Worm (Caenorhabditis elegans) whole organism, L4 larva: ENCODE measurements around the gene C18G1.9.

Source experiments
- F37D6.2 ChIP-seq: sonication (generic microtip); optimal IDR thresholded peaks from 2 replicates; lab custom pipeline; 2016; ENCODE audit warnings: mild to moderate bottlenecking, missing genetic modification characterization, missing compliant biosample characterization
- F44E2.7 ChIP-seq: fragments of 200-800 bp; sonication (Bioruptor generic); IDR thresholded peaks from 2 replicates; pipeline ENCODE4 v2.1.2; 2022; ENCODE audit warnings: missing genetic modification characterization, missing compliant biosample characterization
- Y48G9A.11 ChIP-seq: fragments of 200-800 bp; sonication (Bioruptor generic); IDR thresholded peaks from 2 replicates; pipeline ENCODE4 v1.3.6; 2022; ENCODE audit warnings: missing genetic modification reagents, missing genetic modification characterization, missing compliant biosample characterization
- Y5F2A.4 ChIP-seq: fragments of 200-800 bp; sonication (Bioruptor generic); optimal IDR thresholded peaks from 2 replicates; lab custom pipeline; 2018; ENCODE audit warnings: mild to moderate bottlenecking, missing genetic modification characterization, missing compliant biosample characterization
- Y75B8A.6 ChIP-seq: fragments of 200-800 bp; sonication (Bioruptor generic); IDR thresholded peaks from 2 replicates; pipeline ENCODE4 v1.3.6; 2022; ENCODE audit warnings: missing genetic modification reagents, missing genetic modification characterization, missing compliant biosample characterization
- ZK546.5 ChIP-seq, 2 experiments: sonication (generic microtip); optimal IDR thresholded peaks; 2 replicates each; lab custom pipeline; 2017; ENCODE audit warnings: missing biosample characterization in 2 of 2, missing genetic modification characterization in 2 of 2
- aha-1 ChIP-seq: fragments of 150-350 bp; peaks from one replicate; lab custom pipeline; 2014; ENCODE audit warnings: missing biosample characterization, missing genetic modification characterization
- attf-4 ChIP-seq: sonication (generic microtip); optimal IDR thresholded peaks from 3 replicates; lab custom pipeline; 2017; ENCODE audit warnings: missing biosample characterization, missing genetic modification characterization
- ceh-20 ChIP-seq: fragments of 200-800 bp; sonication (Bioruptor generic); IDR thresholded peaks from 2 replicates; pipeline ENCODE4 v1.3.6; 2022; ENCODE audit warnings: missing genetic modification reagents, missing genetic modification characterization, missing compliant biosample characterization
- ceh-44 ChIP-seq: fragments of 200-800 bp; sonication (Bioruptor generic); IDR thresholded peaks from 2 replicates; pipeline ENCODE4 v1.3.6; 2022; ENCODE audit warnings: missing genetic modification reagents, missing genetic modification characterization, missing compliant biosample characterization
- ceh-82 ChIP-seq: sonication (generic microtip); optimal IDR thresholded peaks from 2 replicates; lab custom pipeline; 2017; ENCODE audit warnings: missing biosample characterization, missing genetic modification characterization
- ces-1 ChIP-seq: fragments of 150-350 bp; sonication (generic microtip); optimal IDR thresholded peaks from 4 replicates; lab custom pipeline; 2014; ENCODE audit warnings: missing biosample characterization, missing genetic modification reagents, missing genetic modification characterization
- ctbp-1 ChIP-seq: fragments of 200-800 bp; sonication (Bioruptor generic); IDR thresholded peaks from 2 replicates; pipeline ENCODE4 v1.3.6; 2022; ENCODE audit warnings: missing genetic modification reagents, missing genetic modification characterization, missing compliant biosample characterization
- daf-16 ChIP-seq, 3 experiments: sonication (generic microtip); optimal IDR thresholded peaks; 2 replicates each; lab custom pipeline; 2016 to 2017; ENCODE audit warnings: missing genetic modification characterization in 3 of 3, missing genetic modification reagents in 3 of 3, mild to moderate bottlenecking in 2 of 3, missing compliant biosample characterization in 2 of 3, missing biosample characterization in 1 of 3, moderate library complexity in 1 of 3
- daf-19 ChIP-seq: fragments of 200-800 bp; sonication (Bioruptor generic); conservative IDR thresholded peaks from 2 replicates; pipeline ENCODE4 v1.3.6; 2022; ENCODE audit warnings: missing genetic modification characterization, missing compliant biosample characterization
- daf-8 ChIP-seq: fragments of 200-800 bp; sonication (Bioruptor generic); IDR thresholded peaks from 2 replicates; pipeline ENCODE4 v1.3.6; 2022; ENCODE audit warnings: missing genetic modification characterization, missing compliant biosample characterization
- dmd-9 ChIP-seq: fragments of 200-800 bp; sonication (Bioruptor generic); IDR thresholded peaks from 2 replicates; pipeline ENCODE4 v1.3.6; 2022; ENCODE audit warnings: missing genetic modification reagents, missing genetic modification characterization, missing compliant biosample characterization
- dpl-1 ChIP-seq: fragments of 150-350 bp; optimal IDR thresholded peaks from 2 replicates; lab custom pipeline; 2014; ENCODE audit warnings: missing biosample characterization, missing genetic modification reagents, missing genetic modification characterization
- duxl-1 ChIP-seq: sonication (generic microtip); optimal IDR thresholded peaks from 2 replicates; lab custom pipeline; 2016; ENCODE audit warnings: mild to moderate bottlenecking, missing genetic modification characterization, moderate library complexity, missing compliant biosample characterization; ENCODE audit not compliant: poor library complexity
- hif-1 ChIP-seq, 2 experiments: sonication (generic microtip); optimal IDR thresholded peaks; 2 replicates each; lab custom pipeline; 2016 to 2017; ENCODE audit warnings: missing compliant biosample characterization in 2 of 2, missing genetic modification characterization in 2 of 2, missing genetic modification reagents in 2 of 2, missing genotype in 2 of 2, mild to moderate bottlenecking in 1 of 2
- hlh-11 ChIP-seq: fragments of 200-800 bp; sonication (Bioruptor generic); optimal IDR thresholded peaks from 2 replicates; lab custom pipeline; 2018; ENCODE audit warnings: mild to moderate bottlenecking, missing genetic modification characterization, missing compliant biosample characterization
- hlh-30 ChIP-seq: sonication (generic microtip); optimal IDR thresholded peaks from 2 replicates; lab custom pipeline; 2017; ENCODE audit warnings: antibody characterized with exemption, mild to moderate bottlenecking, missing genetic modification characterization, missing compliant biosample characterization; ENCODE audit not compliant: insufficient read depth
- lin-1 ChIP-seq: fragments of 200-800 bp; sonication (Bioruptor generic); IDR thresholded peaks from 2 replicates; pipeline ENCODE4 v1.3.6; 2022; ENCODE audit warnings: missing genetic modification reagents, missing genetic modification characterization, missing compliant biosample characterization
- lin-13 ChIP-seq: fragments of 150-350 bp; optimal IDR thresholded peaks from 2 replicates; lab custom pipeline; 2014; ENCODE audit warnings: missing biosample characterization, missing genetic modification reagents, missing genetic modification characterization
- lin-38 ChIP-seq: fragments of 200-800 bp; sonication (Bioruptor generic); IDR thresholded peaks from 2 replicates; pipeline ENCODE4 v1.3.6; 2022; ENCODE audit warnings: missing genetic modification reagents, missing genetic modification characterization, missing compliant biosample characterization
- lin-39 ChIP-seq: fragments of 150-350 bp; optimal IDR thresholded peaks from 2 replicates; lab custom pipeline; 2014; ENCODE audit warnings: missing biosample characterization, missing genetic modification reagents, missing genetic modification characterization
- lsy-2 ChIP-seq, 2 experiments: fragments of 150-350 bp in 1 of 2; sonication (generic microtip) in 1 of 2; optimal IDR thresholded peaks; 2 replicates each; lab custom pipeline; 2014 to 2017; ENCODE audit warnings: missing biosample characterization in 2 of 2, missing genetic modification characterization in 2 of 2
- mdt-29 ChIP-seq: fragments of 200-800 bp; sonication (Bioruptor generic); IDR thresholded peaks from 2 replicates; pipeline ENCODE4 v1.3.6; 2022; ENCODE audit warnings: missing genetic modification reagents, missing genetic modification characterization, missing compliant biosample characterization
- mep-1 ChIP-seq: fragments of 150-350 bp; sonication (generic microtip); optimal IDR thresholded peaks from 3 replicates; lab custom pipeline; 2014; ENCODE audit warnings: missing biosample characterization, missing genetic modification characterization
- mxl-2 ChIP-seq: fragments of 200-800 bp; sonication (Bioruptor generic); conservative IDR thresholded peaks from 2 replicates; pipeline ENCODE4 v1.3.6; 2022; ENCODE audit warnings: missing genetic modification reagents, missing genetic modification characterization, missing compliant biosample characterization
- nhr-11 ChIP-seq: fragments of 150-350 bp; optimal IDR thresholded peaks from 2 replicates; lab custom pipeline; 2014; ENCODE audit warnings: missing biosample characterization, missing genetic modification characterization
- nhr-77 ChIP-seq: fragments of 150-350 bp; optimal IDR thresholded peaks from 2 replicates; lab custom pipeline; 2014; ENCODE audit warnings: missing biosample characterization, missing genetic modification characterization
- rbr-2 ChIP-seq: sonication (generic microtip); optimal IDR thresholded peaks from 2 replicates; lab custom pipeline; 2016; ENCODE audit warnings: missing genotype, missing genetic modification characterization, missing compliant biosample characterization
- saeg-2 ChIP-seq: fragments of 200-800 bp; sonication (Bioruptor generic); IDR thresholded peaks from 2 replicates; pipeline ENCODE4 v1.3.6; 2022; ENCODE audit warnings: missing genetic modification reagents, missing genetic modification characterization, missing compliant biosample characterization
- sdz-12 ChIP-seq: fragments of 200-800 bp; sonication (Bioruptor generic); optimal IDR thresholded peaks from 2 replicates; lab custom pipeline; 2018; ENCODE audit warnings: mild to moderate bottlenecking, missing genetic modification characterization, missing compliant biosample characterization
- set-16 ChIP-seq: fragments of 200-800 bp; sonication (Bioruptor generic); IDR thresholded peaks from 2 replicates; pipeline ENCODE4 v1.3.6; 2022; ENCODE audit warnings: missing genetic modification reagents, missing genetic modification characterization, missing compliant biosample characterization
- spr-1 ChIP-seq: sonication (generic microtip); optimal IDR thresholded peaks from 2 replicates; lab custom pipeline; 2016; ENCODE audit warnings: mild to moderate bottlenecking, missing genetic modification characterization, missing compliant biosample characterization
- spr-3 ChIP-seq: fragments of 200-800 bp; sonication (Bioruptor generic); optimal IDR thresholded peaks from 2 replicates; lab custom pipeline; 2018; ENCODE audit warnings: mild to moderate bottlenecking, missing genetic modification characterization, missing compliant biosample characterization
- unc-39 ChIP-seq: sonication (generic microtip); optimal IDR thresholded peaks from 2 replicates; lab custom pipeline; 2017; ENCODE audit warnings: missing biosample characterization, missing genetic modification characterization
- unc-62 ChIP-seq, 3 experiments: fragments of 150-350 bp in 1 of 3; sonication (generic microtip); optimal IDR thresholded peaks in 2 of 3; peaks in 1 of 3; 1 replicate in 1 of 3; 2 replicates in 2 of 3; lab custom pipeline; 2014 to 2017; ENCODE audit warnings: missing biosample characterization in 3 of 3, missing genetic modification characterization in 3 of 3, missing genetic modification reagents in 3 of 3, missing genotype in 1 of 3
- zag-1 ChIP-seq: fragments of 150-350 bp; optimal IDR thresholded peaks from 2 replicates; lab custom pipeline; 2014; ENCODE audit warnings: missing biosample characterization, missing genetic modification characterization
- zfp-2 ChIP-seq: sonication (generic microtip); optimal IDR thresholded peaks from 2 replicates; lab custom pipeline; 2016; ENCODE audit warnings: mild to moderate bottlenecking, missing genetic modification characterization, missing compliant biosample characterization
- zip-2 ChIP-seq: fragments of 150-350 bp; optimal IDR thresholded peaks from 2 replicates; lab custom pipeline; 2014; ENCODE audit warnings: missing biosample characterization, missing genetic modification characterization
- ztf-11 ChIP-seq: fragments of 150-350 bp; optimal IDR thresholded peaks from 2 replicates; lab custom pipeline; 2014; ENCODE audit warnings: missing biosample characterization, missing genetic modification characterization
- ztf-7 ChIP-seq: fragments of 150-350 bp; optimal IDR thresholded peaks from 2 replicates; lab custom pipeline; 2014; ENCODE audit warnings: missing biosample characterization, missing genetic modification characterization

C18G1.9 gene

ce11 chrV:4810653-4811052 is 41.1 kb upstream of the C18G1.9 start (continued):
- no peak for TF ChIP-seq ZK546.5 (tag; optimal IDR thresholded peaks at IDR 0.05; lab: Kevin White, UChicago)
- no peak for TF ChIP-seq mxl-2 (GFP tag; lab: Robert Waterston, UW)
- TF ChIP-seq lin-1 (GFP tag; lab: Robert Waterston, UW), result no peak
- TF ChIP-seq duxl-1 (tag; lab: Kevin White, UChicago), result no peak
- no peak for TF ChIP-seq unc-39
- TF ChIP-seq nhr-77 (tag; lab: Kevin White, UChicago), result no peak
- TF ChIP-seq mdt-29 (GFP tag; lab: Robert Waterston, UW), result no peak
- peak; percentile 7 for TF ChIP-seq nhr-11 (tag; lab: Kevin White, UChicago)
- TF ChIP-seq hlh-30 (tag; lab: Kevin White, UChicago), result peak; percentile 39
- TF ChIP-seq daf-19 (GFP tag; lab: Robert Waterston, UW), result no peak
- TF ChIP-seq unc-62 (GFP tag; optimal IDR thresholded peaks at IDR 0.05 in 1 of 2; lab: Kevin White, UChicago), result peak in 1 of 2 experiments; percentile 94
- TF ChIP-seq unc-62 (tag; optimal IDR thresholded peaks at IDR 0.05; lab: Kevin White, UChicago), result no peak
- TF ChIP-seq lin-39 (tag; lab: Kevin White, UChicago), result no peak
- peak; percentile 99 for TF ChIP-seq aha-1 (tag; lab: Kevin White, UChicago)
- no peak for TF ChIP-seq daf-16 (GFP tag; optimal IDR thresholded peaks at IDR 0.05; lab: Kevin White, UChicago)
- no peak for TF ChIP-seq daf-16 (tag; optimal IDR thresholded peaks at IDR 0.05; lab: Kevin White, UChicago)
- TF ChIP-seq mep-1 (tag; lab: Kevin White, UChicago), result peak; percentile 43
- TF ChIP-seq spr-3, result no peak
- no peak for TF ChIP-seq spr-1 (tag; lab: Kevin White, UChicago)
- TF ChIP-seq zip-2 (tag; lab: Kevin White, UChicago), result no peak
- no peak for TF ChIP-seq ceh-20
- TF ChIP-seq daf-8 (GFP tag; lab: Robert Waterston, UW), result no peak
- TF ChIP-seq ces-1 (GFP tag; lab: Kevin White, UChicago), result no peak
- no peak for TF ChIP-seq dmd-9
- no peak for TF ChIP-seq Y75B8A.6
- TF ChIP-seq ctbp-1, result 0 out of 2 replicates have a peak, but pooled peaks have one; percentile 17
- peak; percentile 60 for TF ChIP-seq lin-38 (GFP tag; lab: Robert Waterston, UW)
- peak; percentile 66 for TF ChIP-seq hlh-11 (tag; lab: Kevin White, UChicago)
- TF ChIP-seq F44E2.7 (GFP tag; lab: Robert Waterston, UW), result no peak
- no peak for TF ChIP-seq F37D6.2 (tag; lab: Kevin White, UChicago)
- no peak for TF ChIP-seq zfp-2
- peak; percentile 73 for TF ChIP-seq set-16 (GFP tag; lab: Robert Waterston, UW)
- TF ChIP-seq lin-13, result no peak
- TF ChIP-seq ceh-44 (GFP tag; lab: Robert Waterston, UW), result no peak
- TF ChIP-seq sdz-12 (GFP tag; lab: Kevin White, UChicago), result no peak
- no peak for TF ChIP-seq Y5F2A.4 (GFP tag; lab: Kevin White, UChicago)
- TF ChIP-seq ztf-11 (tag; lab: Kevin White, UChicago), result no peak
- peak; percentile 54 for TF ChIP-seq rbr-2
- TF ChIP-seq zag-1 (tag; lab: Kevin White, UChicago), result no peak
- no peak for TF ChIP-seq attf-4 (tag; lab: Kevin White, UChicago)
- no peak for TF ChIP-seq ceh-82 (tag; lab: Kevin White, UChicago)
- no peak for TF ChIP-seq saeg-2
- no peak for TF ChIP-seq Y48G9A.11 (GFP tag; lab: Robert Waterston, UW)
- peak in 1 of 2 experiments; percentile 4 for TF ChIP-seq hif-1 (tag; optimal IDR thresholded peaks at IDR 0.05; lab: Kevin White, UChicago)
- TF ChIP-seq lsy-2 (tag; optimal IDR thresholded peaks at IDR 0.05; lab: Kevin White, UChicago), result peak in 1 of 2 experiments; percentile 20
- TF ChIP-seq dpl-1 (GFP tag; lab: Kevin White, UChicago), result peak; percentile 31
- TF ChIP-seq ztf-7, result no peak
